Worm (Caenorhabditis elegans) whole organism, L2 larva: ENCODE results near the gene ZK809.9.

Experiments
- ZK546.5 ChIP-seq: sonication (generic microtip); optimal IDR thresholded peaks from 2 replicates; lab custom pipeline; 2017; ENCODE audit warnings: missing biosample characterization, missing genetic modification characterization
- alr-1 ChIP-seq: fragments of 150-350 bp; optimal IDR thresholded peaks from 2 replicates; lab custom pipeline; 2014; ENCODE audit warnings: missing biosample characterization, missing genetic modification characterization
- blmp-1 ChIP-seq: sonication (generic microtip); optimal IDR thresholded peaks from 2 replicates; lab custom pipeline; 2017; ENCODE audit warnings: missing genetic modification characterization, mild to moderate bottlenecking, missing compliant biosample characterization, antibody characterized with exemption, moderate library complexity; ENCODE audit not compliant: insufficient read depth
- ceh-82 ChIP-seq: fragments of 150-350 bp; optimal IDR thresholded peaks from 2 replicates; lab custom pipeline; 2014; ENCODE audit warnings: missing biosample characterization, missing genetic modification characterization
- crh-2 ChIP-seq: sonication (generic microtip); optimal IDR thresholded peaks from 2 replicates; lab custom pipeline; 2017; ENCODE audit warnings: missing biosample characterization, missing genetic modification characterization
- dmd-4 ChIP-seq: sonication (generic microtip); optimal IDR thresholded peaks from 2 replicates; lab custom pipeline; 2017; ENCODE audit warnings: missing biosample characterization, missing genetic modification characterization
- egl-27 ChIP-seq: sonication (generic microtip); optimal IDR thresholded peaks from 3 replicates; lab custom pipeline; 2017; ENCODE audit warnings: missing biosample characterization, missing genetic modification reagents, missing genetic modification characterization
- elt-3 ChIP-seq: sonication (generic microtip); optimal IDR thresholded peaks from 2 replicates; lab custom pipeline; 2017; ENCODE audit warnings: missing biosample characterization, missing genetic modification characterization
- gmeb-1 ChIP-seq: fragments of 150-350 bp; optimal IDR thresholded peaks from 2 replicates; lab custom pipeline; 2014; ENCODE audit warnings: missing biosample characterization, missing genetic modification characterization
- lin-11 ChIP-seq: fragments of 150-350 bp; sonication (generic microtip); optimal IDR thresholded peaks from 2 replicates; lab custom pipeline; 2014; ENCODE audit warnings: missing biosample characterization, missing genetic modification characterization, inconsistent platforms, mixed read lengths
- lin-13 ChIP-seq: fragments of 150-350 bp; optimal IDR thresholded peaks from 2 replicates; lab custom pipeline; 2014; ENCODE audit warnings: missing biosample characterization, missing genetic modification reagents, missing genetic modification characterization
- lsy-2 ChIP-seq, 2 experiments: fragments of 150-350 bp in 1 of 2; sonication (generic microtip) in 1 of 2; optimal IDR thresholded peaks; 2 replicates each; lab custom pipeline; 2014 to 2017; ENCODE audit warnings: missing biosample characterization in 2 of 2, missing genetic modification characterization in 2 of 2
- mab-5 ChIP-seq: fragments of 150-350 bp; optimal IDR thresholded peaks from 2 replicates; lab custom pipeline; 2014; ENCODE audit warnings: missing biosample characterization, missing genetic modification characterization
- mbf-1 ChIP-seq: sonication (generic microtip); optimal IDR thresholded peaks from 2 replicates; lab custom pipeline; 2017; ENCODE audit warnings: missing biosample characterization, missing genetic modification characterization
- mdl-1 ChIP-seq, 2 experiments: fragments of 150-350 bp in 1 of 2; sonication (generic microtip) in 1 of 2; optimal IDR thresholded peaks; 2 replicates each; lab custom pipeline; 2017; ENCODE audit warnings: missing biosample characterization in 2 of 2, missing genetic modification characterization in 2 of 2
- nhr-129 ChIP-seq: fragments of 150-350 bp; optimal IDR thresholded peaks from 2 replicates; lab custom pipeline; 2014; ENCODE audit warnings: missing biosample characterization, missing genetic modification characterization
- nhr-237 ChIP-seq: fragments of 150-350 bp; optimal IDR thresholded peaks from 2 replicates; lab custom pipeline; 2014; ENCODE audit warnings: missing biosample characterization, missing genetic modification characterization
- nhr-25 ChIP-seq: fragments of 150-350 bp; sonication (generic microtip); optimal IDR thresholded peaks from 3 replicates; lab custom pipeline; 2014; ENCODE audit warnings: missing biosample characterization, missing genetic modification characterization
- nhr-6 ChIP-seq: fragments of 150-350 bp; optimal IDR thresholded peaks from 2 replicates; lab custom pipeline; 2014; ENCODE audit warnings: missing biosample characterization, missing genetic modification characterization
- nhr-77 ChIP-seq: fragments of 150-350 bp; optimal IDR thresholded peaks from 2 replicates; lab custom pipeline; 2014; ENCODE audit warnings: missing biosample characterization, missing genetic modification characterization
- skn-1 ChIP-seq: sonication (generic microtip); optimal IDR thresholded peaks from 2 replicates; lab custom pipeline; 2017; ENCODE audit warnings: missing biosample characterization, missing genetic modification characterization
- sma-3 ChIP-seq: sonication (generic microtip); optimal IDR thresholded peaks from 2 replicates; lab custom pipeline; 2016; ENCODE audit warnings: missing genetic modification reagents, missing genetic modification characterization, missing compliant biosample characterization
- sma-9 ChIP-seq, 2 experiments: fragments of 150-350 bp in 1 of 2; sonication (generic microtip) in 1 of 2; optimal IDR thresholded peaks; 2 replicates each; lab custom pipeline; 2014 to 2016; ENCODE audit warnings: missing genetic modification characterization in 2 of 2, mild to moderate bottlenecking in 1 of 2, missing biosample characterization in 1 of 2, missing compliant biosample characterization in 1 of 2, missing genetic modification reagents in 1 of 2, moderate library complexity in 1 of 2
- snpc-4 ChIP-seq: fragments of 150-350 bp; optimal IDR thresholded peaks from 2 replicates; lab custom pipeline; 2014; ENCODE audit warnings: missing biosample characterization, missing genetic modification characterization
- unc-39 ChIP-seq: fragments of 150-350 bp; optimal IDR thresholded peaks from 2 replicates; lab custom pipeline; 2014; ENCODE audit warnings: missing biosample characterization, missing genetic modification characterization
- unc-55 ChIP-seq: fragments of 150-350 bp; sonication (generic microtip); optimal IDR thresholded peaks from 3 replicates; lab custom pipeline; 2014; ENCODE audit warnings: missing biosample characterization, missing genetic modification reagents, missing genetic modification characterization
- unc-62 ChIP-seq: fragments of 150-350 bp; optimal IDR thresholded peaks from 2 replicates; lab custom pipeline; 2014; ENCODE audit warnings: missing biosample characterization, missing genetic modification reagents, missing genetic modification characterization
- zag-1 ChIP-seq: fragments of 150-350 bp; optimal IDR thresholded peaks from 2 replicates; lab custom pipeline; 2014; ENCODE audit warnings: missing biosample characterization, missing genetic modification characterization
- ztf-1 ChIP-seq: fragments of 200-800 bp; sonication (Bioruptor generic); conservative IDR thresholded peaks from 2 replicates; pipeline ENCODE4 v1.3.6; 2022; ENCODE audit warnings: missing genetic modification characterization, missing compliant biosample characterization

The ZK809.9 gene

DNA sequence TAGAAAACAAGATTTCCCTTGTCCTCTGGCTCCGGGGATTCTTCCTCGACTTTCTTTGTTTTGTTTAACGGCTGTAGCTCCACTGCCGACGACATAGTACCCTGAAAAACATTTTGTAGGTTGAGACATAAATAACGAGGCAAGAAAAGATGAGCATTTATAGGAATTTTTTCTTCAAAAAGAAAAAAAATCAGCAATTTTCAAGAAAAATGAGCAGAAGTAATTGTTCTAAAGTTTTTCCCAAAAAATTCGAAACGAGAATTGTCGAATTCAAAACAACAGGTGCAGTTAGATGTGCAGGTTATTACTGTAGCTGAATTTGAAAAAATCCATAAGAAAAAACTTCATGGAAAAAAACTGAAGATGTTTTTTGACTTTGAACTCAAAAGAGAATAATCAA is 9.7 kb upstream of the ZK809.9 start, which contains the start of gene ent-1:
ent-1 (minus strand) TSS at position 101 of the 400 bp plus-strand sequence.
- TF ChIP-seq lsy-2 (tag; optimal IDR thresholded peaks at IDR 0.05; lab: Kevin White, UChicago) (peak in 1 of 2 experiments; percentile 4), elt-3 (no peak), mdl-1 (tag; optimal IDR thresholded peaks at IDR 0.05; lab: Kevin White, UChicago) (no peak), snpc-4 (tag; lab: Kevin White, UChicago) (no peak), nhr-25 (no peak)

DNA sequence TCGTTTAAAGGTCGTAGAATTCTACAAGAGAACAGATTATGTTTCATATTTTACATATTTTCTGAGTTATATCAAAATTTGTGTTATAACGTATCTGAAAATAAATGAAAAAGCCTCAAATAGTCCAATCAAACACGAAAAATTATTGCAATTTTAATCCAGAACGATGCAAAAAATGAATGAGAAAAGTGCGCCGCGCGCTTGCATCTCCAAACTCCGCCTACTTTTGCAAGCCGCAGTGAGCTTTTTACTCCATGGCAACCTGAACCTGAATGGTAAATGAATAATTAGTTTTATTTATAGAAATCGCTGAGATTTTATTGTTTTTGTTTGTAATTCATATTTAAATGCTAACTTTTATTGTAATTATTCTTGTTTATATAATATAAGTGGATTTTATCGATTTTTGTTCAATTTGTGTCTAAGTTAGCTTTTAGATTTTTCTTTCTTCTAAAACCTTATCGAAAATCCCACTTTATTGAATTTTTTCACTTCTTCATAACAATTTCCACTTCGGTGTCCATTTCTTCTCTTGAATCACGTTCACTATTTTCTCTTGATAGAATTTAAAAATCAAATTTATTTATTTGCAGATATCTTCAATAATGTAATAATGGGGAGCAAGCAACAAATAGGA is 8.8 kb upstream of the ZK809.9 start, which contains the start of gene ZK809.5:
ZK809.5 (plus strand) TSS at position 587 of the 637 bp plus-strand sequence.
- TF ChIP-seq sma-3 (GFP tag; lab: Kevin White, UChicago), result no peak
- peak in 1 of 2 experiments; percentile 23 for TF ChIP-seq lsy-2 (tag; optimal IDR thresholded peaks at IDR 0.05; lab: Kevin White, UChicago)
- TF ChIP-seq mdl-1 (tag; optimal IDR thresholded peaks at IDR 0.05; lab: Kevin White, UChicago), result no peak
- no peak for TF ChIP-seq ZK546.5
- no peak for TF ChIP-seq ztf-1 (GFP tag; lab: Robert Waterston, UW)
- peak; percentile 16 for TF ChIP-seq lin-11 (tag; lab: Kevin White, UChicago)
- TF ChIP-seq dmd-4 (tag; lab: Kevin White, UChicago), result no peak
- TF ChIP-seq nhr-77 (tag; lab: Kevin White, UChicago), result no peak
- TF ChIP-seq skn-1 (tag; lab: Kevin White, UChicago), result no peak
- no peak for TF ChIP-seq sma-9 (GFP tag; optimal IDR thresholded peaks at IDR 0.05; lab: Kevin White, UChicago)
- TF ChIP-seq sma-9 (tag; optimal IDR thresholded peaks at IDR 0.05; lab: Kevin White, UChicago), result no peak
- no peak for TF ChIP-seq zag-1 (tag; lab: Kevin White, UChicago)
- TF ChIP-seq unc-55, result peak; percentile 37
- no peak for TF ChIP-seq blmp-1 (tag; lab: Kevin White, UChicago)
- TF ChIP-seq ceh-82 (tag; lab: Kevin White, UChicago), result no peak
- no peak for TF ChIP-seq gmeb-1 (tag; lab: Kevin White, UChicago)
- no peak for TF ChIP-seq alr-1 (tag; lab: Kevin White, UChicago)
- TF ChIP-seq egl-27 (tag; lab: Kevin White, UChicago), result no peak
- no peak for TF ChIP-seq nhr-129
- TF ChIP-seq mbf-1, result no peak

DNA sequence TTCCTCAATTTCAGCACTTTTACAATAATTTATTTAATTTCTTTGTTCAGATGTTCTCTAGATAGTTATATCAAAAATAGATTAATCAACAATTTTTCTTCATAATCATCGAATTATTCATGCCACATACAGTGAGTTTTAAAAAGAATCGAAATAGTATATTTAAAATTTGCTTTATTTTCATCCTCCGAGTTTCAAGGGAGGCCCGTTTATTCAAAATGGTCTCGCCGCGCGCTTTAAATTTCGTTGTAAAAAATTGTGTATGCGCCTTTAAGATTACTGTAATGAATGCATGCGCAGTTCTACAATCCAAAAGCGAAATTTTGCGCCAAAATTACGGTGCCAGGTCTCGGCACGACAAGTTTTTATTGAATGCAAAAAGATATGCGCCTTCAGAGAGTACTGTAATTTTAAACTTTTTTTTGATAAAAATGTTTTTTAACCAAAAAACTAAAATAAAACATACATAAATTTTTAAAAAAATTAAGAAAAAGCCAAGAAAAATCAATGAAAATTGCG is 5.3 kb upstream of the ZK809.9 start, which contains the start of gene ZK792.1:
ZK792.1 (plus strand) TSS at position 51 of the 519 bp plus-strand sequence.
- no peak for TF ChIP-seq egl-27 (tag; lab: Kevin White, UChicago)
- TF ChIP-seq lin-11 (tag; lab: Kevin White, UChicago), result no peak
- no peak for TF ChIP-seq gmeb-1 (tag; lab: Kevin White, UChicago)
- no peak for TF ChIP-seq nhr-6 (tag; lab: Kevin White, UChicago)
- TF ChIP-seq unc-39 (tag; lab: Kevin White, UChicago), result no peak
- TF ChIP-seq mbf-1, result no peak
- no peak for TF ChIP-seq ceh-82 (tag; lab: Kevin White, UChicago)
- TF ChIP-seq crh-2, result no peak
- no peak for TF ChIP-seq mdl-1 (tag; optimal IDR thresholded peaks at IDR 0.05; lab: Kevin White, UChicago)
- TF ChIP-seq unc-62 (GFP tag; lab: Kevin White, UChicago), result no peak
- no peak for TF ChIP-seq lin-13 (GFP tag; lab: Kevin White, UChicago)
- no peak for TF ChIP-seq nhr-25
- TF ChIP-seq, all 48 proteins: peak for 0

DNA sequence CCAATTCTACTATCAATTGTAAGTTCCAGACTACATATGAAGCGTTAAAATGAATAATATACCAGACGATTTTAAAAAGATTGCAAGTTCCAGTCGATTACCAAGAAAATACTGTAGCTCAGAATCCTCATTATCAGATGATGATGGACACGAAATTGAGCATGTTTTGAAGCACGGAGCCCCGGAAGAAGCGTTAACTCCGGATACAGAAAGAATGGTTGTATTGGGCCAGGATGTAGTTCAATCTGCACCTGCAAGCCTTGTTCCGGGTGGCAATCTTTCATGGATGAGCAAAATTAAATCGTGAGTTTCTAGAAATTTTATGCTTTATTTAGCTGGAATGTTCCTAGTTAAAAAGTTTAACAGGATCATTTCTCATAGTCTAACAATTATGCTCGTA is 2.9 kb downstream of the ZK809.9 start, which contains the start of gene atg-4.2:
atg-4.2 (plus strand) TSS at position 24 of the 400 bp plus-strand sequence.
- TF ChIP-seq unc-39 (tag; lab: Kevin White, UChicago) (no peak), nhr-237 (tag; lab: Kevin White, UChicago) (no peak), dmd-4 (tag; lab: Kevin White, UChicago) (no peak), sma-9 (GFP tag; optimal IDR thresholded peaks at IDR 0.05; lab: Kevin White, UChicago) (no peak), sma-9 (tag; optimal IDR thresholded peaks at IDR 0.05; lab: Kevin White, UChicago) (no peak), nhr-25 (no peak), mab-5 (no peak), snpc-4 (tag; lab: Kevin White, UChicago) (no peak), lin-11 (tag; lab: Kevin White, UChicago) (no peak)

DNA sequence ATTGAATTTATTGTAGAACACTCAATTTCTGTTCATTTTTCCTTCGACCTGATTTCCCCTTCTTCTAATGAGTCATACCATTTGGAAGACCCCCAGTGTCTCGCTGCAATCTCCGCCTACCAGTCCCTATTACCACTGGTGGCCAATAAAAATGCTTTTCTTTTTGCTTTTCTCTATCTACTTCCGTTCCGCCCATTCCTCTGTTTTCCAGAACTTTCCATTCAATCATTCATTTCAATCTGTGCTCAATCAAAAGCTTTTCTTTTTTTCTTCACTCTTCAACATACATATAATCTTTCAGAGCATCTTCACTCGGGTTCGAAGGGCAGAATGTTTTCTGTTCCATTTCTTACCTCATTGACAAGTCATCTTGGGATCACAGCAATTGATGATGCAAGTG is 8.4 kb downstream of the ZK809.9 start, which contains the start of gene inx-8:
inx-8 (plus strand) TSS at position 301 of the 400 bp plus-strand sequence.
- TF ChIP-seq gmeb-1 (tag; lab: Kevin White, UChicago), result no peak
